Worm (Caenorhabditis elegans): ENCODE measurements around the gene srw-113.

srw-113 gene

DNA sequence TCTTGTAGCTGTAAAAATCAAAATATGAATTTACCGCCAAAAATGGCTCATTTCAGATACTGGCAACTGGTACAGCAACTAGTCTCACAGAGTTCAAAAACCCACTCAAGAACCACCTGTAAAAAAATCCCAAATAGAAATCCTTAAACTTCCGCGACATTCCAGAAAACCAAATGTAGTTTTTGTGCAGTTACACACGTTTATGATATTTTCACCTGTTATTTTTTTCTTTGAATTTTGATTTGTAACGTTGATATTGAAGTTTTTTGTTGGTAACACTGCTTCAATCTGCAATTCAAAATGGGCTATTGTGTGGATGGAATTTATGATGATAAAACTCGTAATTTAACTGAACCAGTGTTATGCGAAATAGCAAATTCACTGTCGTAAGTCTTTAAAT lies at the start of gene srw-113:
Gene srw-113, plus strand, starts transcription at position 301 of the 400 bp plus-strand sequence.
- no peak for TF ChIP-seq T22C8.4 (GFP tag; IDR thresholded peaks at IDR 0.05)
- no peak for TF ChIP-seq ztf-29 (GFP tag; IDR thresholded peaks at IDR 0.05)
- TF ChIP-seq tab-1 (GFP tag; IDR thresholded peaks at IDR 0.05), result no peak
- no peak for TF ChIP-seq ref-1 (GFP tag; conservative IDR thresholded peaks at IDR 0.05)
- TF ChIP-seq med-1 (GFP tag; optimal IDR thresholded peaks at IDR 0.05; ENCODE audit: insufficient read depth), result no peak
- no peak for TF ChIP-seq flt-1 (GFP tag; IDR thresholded peaks at IDR 0.05)
- no peak for TF ChIP-seq ztf-23 (GFP tag; IDR thresholded peaks at IDR 0.05)
- no peak for TF ChIP-seq cog-1 (tag; optimal IDR thresholded peaks at IDR 0.05)
- no peak for TF ChIP-seq klf-2 (GFP tag; conservative IDR thresholded peaks at IDR 0.05)

DNA sequence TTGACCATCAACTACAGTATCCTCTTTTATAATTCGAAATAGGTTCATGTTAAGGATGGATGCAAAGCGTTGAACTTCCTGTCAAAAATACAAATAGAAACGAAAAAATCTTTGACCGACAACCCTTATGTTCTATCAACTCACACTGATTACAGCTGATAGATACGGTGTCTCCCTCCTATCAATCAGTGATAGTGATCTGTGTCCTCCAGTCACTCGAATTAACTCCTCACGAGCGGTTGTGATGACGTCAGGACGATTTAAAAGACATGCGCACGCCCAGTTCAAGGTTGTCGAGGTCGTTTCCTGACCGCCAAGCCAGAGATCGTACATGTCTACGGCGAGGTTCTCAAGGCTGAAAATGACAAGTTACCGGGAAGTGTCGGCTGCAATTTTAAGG lies 47.0 kb upstream of the srw-113 start:
- TF ChIP-seq med-1 (GFP tag; optimal IDR thresholded peaks at IDR 0.05; ENCODE audit: insufficient read depth) (no peak), klf-2 (GFP tag; conservative IDR thresholded peaks at IDR 0.05) (no peak), ztf-23 (GFP tag; IDR thresholded peaks at IDR 0.05) (no peak), ztf-29 (GFP tag; IDR thresholded peaks at IDR 0.05) (no peak), tab-1 (GFP tag; IDR thresholded peaks at IDR 0.05) (no peak), flt-1 (GFP tag; IDR thresholded peaks at IDR 0.05) (no peak), cog-1 (tag; optimal IDR thresholded peaks at IDR 0.05) (no peak), T22C8.4 (GFP tag; IDR thresholded peaks at IDR 0.05) (no peak), ref-1 (GFP tag; conservative IDR thresholded peaks at IDR 0.05) (no peak)

DNA sequence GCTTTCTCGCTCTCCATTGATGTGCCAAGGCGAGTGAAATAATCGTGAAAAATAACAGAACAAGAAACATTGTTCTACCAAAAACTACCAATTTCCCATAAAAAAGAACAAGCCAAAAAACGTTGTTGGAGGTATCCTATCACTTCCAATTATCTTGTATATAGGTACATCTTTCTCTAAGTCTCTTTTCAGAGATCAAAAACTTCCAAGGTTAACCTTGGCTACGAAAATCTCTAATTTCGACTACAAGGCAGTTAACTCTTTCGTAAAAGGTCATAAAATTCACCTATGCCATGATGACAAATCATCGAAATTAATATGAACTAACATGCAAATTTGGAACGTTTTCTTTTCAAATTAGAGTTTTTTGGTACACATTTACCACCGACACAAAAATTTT lies 45.1 kb upstream of the srw-113 start, which contains the start of gene cyp-34A1:
Gene cyp-34A1, minus strand, starts transcription at position 101 of the 400 bp plus-strand sequence.
- no peak for TF ChIP-seq klf-2 (GFP tag; conservative IDR thresholded peaks at IDR 0.05)
- TF ChIP-seq tab-1 (GFP tag; IDR thresholded peaks at IDR 0.05), result no peak
- no peak for TF ChIP-seq ztf-23 (GFP tag; IDR thresholded peaks at IDR 0.05)
- TF ChIP-seq ztf-29 (GFP tag; IDR thresholded peaks at IDR 0.05), result no peak
- TF ChIP-seq med-1 (GFP tag; optimal IDR thresholded peaks at IDR 0.05; ENCODE audit: insufficient read depth), result no peak
- TF ChIP-seq cog-1 (tag; optimal IDR thresholded peaks at IDR 0.05), result no peak
- TF ChIP-seq ref-1 (GFP tag; conservative IDR thresholded peaks at IDR 0.05), result no peak
- no peak for TF ChIP-seq flt-1 (GFP tag; IDR thresholded peaks at IDR 0.05)
- no peak for TF ChIP-seq T22C8.4 (GFP tag; IDR thresholded peaks at IDR 0.05)

DNA sequence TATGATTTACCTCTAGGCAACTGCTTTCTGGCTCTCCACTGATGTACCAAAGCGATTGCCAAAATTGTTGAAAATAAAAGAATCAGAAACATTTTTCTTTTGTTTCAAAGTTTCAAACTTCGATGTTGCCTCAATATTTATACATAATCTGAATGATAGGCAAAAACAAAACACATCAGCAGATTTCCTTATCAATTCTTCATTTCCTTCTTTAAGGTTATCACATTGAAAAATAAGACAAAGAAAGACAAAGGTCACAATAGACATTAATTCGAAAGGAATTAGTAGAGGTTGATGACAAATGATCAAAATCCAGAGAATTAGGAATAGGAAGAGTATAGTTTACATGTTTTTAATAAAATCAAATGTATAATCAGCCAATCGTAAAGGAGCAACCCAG lies 42.0 kb upstream of the srw-113 start, which contains the start of gene cyp-34A2:
Gene cyp-34A2, minus strand, starts transcription at position 101 of the 400 bp plus-strand sequence.
- no peak for TF ChIP-seq T22C8.4 (GFP tag; IDR thresholded peaks at IDR 0.05)
- TF ChIP-seq klf-2 (GFP tag; conservative IDR thresholded peaks at IDR 0.05), result no peak
- no peak for TF ChIP-seq med-1 (GFP tag; optimal IDR thresholded peaks at IDR 0.05; ENCODE audit: insufficient read depth)
- TF ChIP-seq tab-1 (GFP tag; IDR thresholded peaks at IDR 0.05), result no peak
- TF ChIP-seq ztf-23 (GFP tag; IDR thresholded peaks at IDR 0.05), result no peak
- TF ChIP-seq cog-1 (tag; optimal IDR thresholded peaks at IDR 0.05), result no peak
- TF ChIP-seq ztf-29 (GFP tag; IDR thresholded peaks at IDR 0.05), result no peak
- TF ChIP-seq flt-1 (GFP tag; IDR thresholded peaks at IDR 0.05), result no peak
- TF ChIP-seq ref-1 (GFP tag; conservative IDR thresholded peaks at IDR 0.05), result no peak

DNA sequence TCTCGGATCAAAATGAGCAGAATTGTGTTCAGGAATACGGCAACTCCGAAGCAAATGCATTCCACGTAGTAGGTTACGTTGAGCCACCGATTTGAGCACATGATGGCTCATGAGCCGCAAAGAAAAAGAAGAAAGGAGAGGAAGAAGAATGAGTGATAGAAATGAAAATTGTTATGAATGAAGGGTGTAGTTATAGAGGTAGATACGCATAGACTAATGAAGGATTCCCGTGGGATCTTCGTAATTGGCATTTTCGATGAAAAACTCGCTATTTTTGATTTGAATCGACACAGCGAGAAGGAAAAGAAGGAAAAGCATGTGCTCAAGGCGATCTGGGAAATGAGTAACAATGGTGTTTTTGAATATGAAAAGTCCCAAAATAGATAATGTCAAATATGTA lies 39.1 kb upstream of the srw-113 start, which contains the start of gene str-96:
Gene str-96, minus strand, starts transcription at position 101 of the 400 bp plus-strand sequence.
- TF ChIP-seq med-1 (GFP tag; optimal IDR thresholded peaks at IDR 0.05; ENCODE audit: insufficient read depth) (no peak), ztf-23 (GFP tag; IDR thresholded peaks at IDR 0.05) (no peak), flt-1 (GFP tag; IDR thresholded peaks at IDR 0.05) (no peak), tab-1 (GFP tag; IDR thresholded peaks at IDR 0.05) (no peak), cog-1 (tag; optimal IDR thresholded peaks at IDR 0.05) (no peak), ztf-29 (GFP tag; IDR thresholded peaks at IDR 0.05) (no peak), T22C8.4 (GFP tag; IDR thresholded peaks at IDR 0.05) (no peak), klf-2 (GFP tag; conservative IDR thresholded peaks at IDR 0.05) (no peak), ref-1 (GFP tag; conservative IDR thresholded peaks at IDR 0.05) (no peak)

DNA sequence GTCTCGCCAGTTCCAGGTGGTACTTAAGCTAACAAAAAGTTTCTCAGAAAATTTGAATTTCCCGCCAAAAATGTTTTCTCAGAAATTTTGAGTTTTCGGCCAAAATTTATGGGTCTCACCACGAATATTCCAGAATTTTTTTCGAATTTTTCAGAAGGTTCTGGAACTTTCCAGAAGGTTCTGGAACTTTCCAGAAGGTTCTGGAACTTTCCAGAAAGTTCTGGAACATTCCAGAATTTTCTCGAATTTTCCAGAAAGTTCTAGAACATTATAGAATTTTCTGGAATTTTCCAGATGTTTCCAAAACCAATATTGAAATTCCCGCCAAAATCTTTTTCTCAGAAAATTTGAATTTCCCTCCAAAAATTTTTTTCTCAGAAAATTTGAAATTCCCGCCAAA lies 37.5 kb upstream of the srw-113 start:
- peak; percentile 91; the same call in 1 of the 2 replicates for TF ChIP-seq flt-1 (GFP tag; IDR thresholded peaks at IDR 0.05)

DNA sequence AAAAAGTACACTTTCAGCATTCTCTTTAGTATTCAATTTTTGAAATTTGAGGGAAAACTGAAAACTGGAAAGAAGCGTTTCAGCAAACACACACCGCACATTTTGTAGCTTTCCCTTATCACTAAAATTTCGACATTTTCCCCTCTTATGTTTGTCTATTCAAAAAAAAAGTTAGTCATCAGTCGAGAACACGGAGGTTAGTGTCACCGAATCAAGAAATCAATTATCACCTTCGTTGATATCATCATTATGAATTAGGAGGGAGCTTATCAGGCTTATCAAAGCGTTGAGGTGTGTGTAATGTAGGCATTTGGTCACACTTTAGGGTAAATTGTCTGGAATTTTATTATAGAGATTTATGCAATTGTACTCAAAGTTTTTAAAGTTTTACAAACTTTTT lies 34.4 kb upstream of the srw-113 start, which contains the start of gene cpr-3:
Gene cpr-3, minus strand, starts transcription at position 104 of the 400 bp plus-strand sequence.
- no peak for TF ChIP-seq T22C8.4 (GFP tag; IDR thresholded peaks at IDR 0.05)
- TF ChIP-seq klf-2 (GFP tag; conservative IDR thresholded peaks at IDR 0.05), result no peak
- TF ChIP-seq flt-1 (GFP tag; IDR thresholded peaks at IDR 0.05), result no peak
- no peak for TF ChIP-seq ztf-23 (GFP tag; IDR thresholded peaks at IDR 0.05)
- TF ChIP-seq ztf-29 (GFP tag; IDR thresholded peaks at IDR 0.05), result no peak
- no peak for TF ChIP-seq ref-1 (GFP tag; conservative IDR thresholded peaks at IDR 0.05)
- no peak for TF ChIP-seq tab-1 (GFP tag; IDR thresholded peaks at IDR 0.05)
- TF ChIP-seq med-1 (GFP tag; optimal IDR thresholded peaks at IDR 0.05; ENCODE audit: insufficient read depth), result no peak
- no peak for TF ChIP-seq cog-1 (tag; optimal IDR thresholded peaks at IDR 0.05)

DNA sequence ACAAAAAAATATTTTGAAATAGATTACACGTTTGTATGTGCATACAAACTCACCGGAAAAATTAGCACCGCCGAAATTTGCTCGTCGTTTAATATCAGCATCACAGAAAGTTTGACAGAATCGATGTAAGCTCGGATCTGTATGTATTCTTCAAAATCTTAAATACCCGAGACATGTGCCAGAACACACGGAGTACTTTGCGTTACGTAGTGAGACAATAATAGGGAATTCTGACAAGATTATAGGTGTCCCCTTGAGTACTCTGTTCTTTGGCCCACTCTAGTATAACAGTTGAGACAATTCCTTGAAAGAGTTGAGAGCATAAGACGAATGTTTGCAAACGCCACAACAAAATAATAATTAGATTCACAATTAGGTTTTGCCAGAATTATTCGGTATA lies 29.3 kb upstream of the srw-113 start, which contains the start of gene srx-48:
Gene srx-48, minus strand, starts transcription at position 101 of the 400 bp plus-strand sequence.
- no peak for TF ChIP-seq med-1 (GFP tag; optimal IDR thresholded peaks at IDR 0.05; ENCODE audit: insufficient read depth)

DNA sequence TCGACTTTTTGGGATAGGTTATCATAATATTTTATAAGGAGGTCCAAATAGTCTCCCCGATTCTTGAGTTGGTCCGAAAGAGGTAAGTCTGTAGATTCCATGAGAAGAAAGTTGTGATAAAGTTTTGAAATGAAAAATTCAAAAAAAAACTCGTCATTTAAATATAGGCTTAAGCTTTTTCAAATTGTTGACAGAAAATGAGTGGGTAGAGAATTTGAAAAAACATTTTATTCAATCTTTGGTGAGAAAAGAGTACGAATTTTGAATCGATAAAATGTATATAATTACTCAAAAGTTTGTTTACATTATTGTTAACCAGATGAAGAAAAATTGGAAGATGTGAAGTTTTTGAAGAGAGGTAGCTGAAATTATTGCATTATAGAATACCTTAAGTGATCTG lies 27.4 kb upstream of the srw-113 start, which contains the start of gene T26H8.5:
Gene T26H8.5, minus strand, starts transcription at position 101 of the 400 bp plus-strand sequence.
- TF ChIP-seq T22C8.4 (GFP tag; IDR thresholded peaks at IDR 0.05), result no peak
- TF ChIP-seq ztf-23 (GFP tag; IDR thresholded peaks at IDR 0.05), result no peak
- no peak for TF ChIP-seq cog-1 (tag; optimal IDR thresholded peaks at IDR 0.05)
- TF ChIP-seq tab-1 (GFP tag; IDR thresholded peaks at IDR 0.05), result no peak
- TF ChIP-seq flt-1 (GFP tag; IDR thresholded peaks at IDR 0.05), result no peak
- TF ChIP-seq ref-1 (GFP tag; conservative IDR thresholded peaks at IDR 0.05), result no peak
- TF ChIP-seq ztf-29 (GFP tag; IDR thresholded peaks at IDR 0.05), result no peak
- TF ChIP-seq med-1 (GFP tag; optimal IDR thresholded peaks at IDR 0.05; ENCODE audit: insufficient read depth), result no peak
- TF ChIP-seq klf-2 (GFP tag; conservative IDR thresholded peaks at IDR 0.05), result no peak

DNA sequence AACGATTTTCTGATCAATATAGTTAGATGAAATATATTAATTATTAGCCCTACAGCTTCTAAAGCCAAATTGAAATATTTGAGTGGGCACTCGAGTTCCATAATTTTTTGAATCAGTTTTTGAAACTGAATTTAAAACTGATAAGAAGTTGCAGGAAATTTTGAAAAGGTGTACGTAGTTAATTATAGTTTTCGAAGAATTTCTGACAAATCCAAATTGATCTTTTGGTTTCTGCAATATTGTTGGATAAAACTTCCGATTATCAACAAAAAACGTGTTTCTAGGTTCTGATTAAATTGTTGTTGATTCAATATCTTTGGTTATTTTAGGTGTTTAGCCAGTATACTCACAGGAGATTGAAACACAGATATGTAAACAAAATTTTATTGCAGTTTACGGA lies 26.2 kb upstream of the srw-113 start, which contains the start of gene T26H8.4:
Gene T26H8.4, minus strand, starts transcription at position 101 of the 400 bp plus-strand sequence.
- TF ChIP-seq ref-1 (GFP tag; conservative IDR thresholded peaks at IDR 0.05), result no peak
- TF ChIP-seq klf-2 (GFP tag; conservative IDR thresholded peaks at IDR 0.05), result no peak
- no peak for TF ChIP-seq T22C8.4 (GFP tag; IDR thresholded peaks at IDR 0.05)
- no peak for TF ChIP-seq ztf-23 (GFP tag; IDR thresholded peaks at IDR 0.05)
- no peak for TF ChIP-seq med-1 (GFP tag; optimal IDR thresholded peaks at IDR 0.05; ENCODE audit: insufficient read depth)
- TF ChIP-seq cog-1 (tag; optimal IDR thresholded peaks at IDR 0.05), result no peak
- TF ChIP-seq ztf-29 (GFP tag; IDR thresholded peaks at IDR 0.05), result no peak
- TF ChIP-seq flt-1 (GFP tag; IDR thresholded peaks at IDR 0.05), result no peak
- no peak for TF ChIP-seq tab-1 (GFP tag; IDR thresholded peaks at IDR 0.05)

Data from whole organism, midembryonic.